Worm (Caenorhabditis elegans): ENCODE measurements around the gene frpr-5.

ce11 chrV:13562748-13563147 is 26.8 kb upstream of the frpr-5 start:
- TF ChIP-seq mep-1 (tag; optimal IDR thresholded peaks at IDR 0.05), result no peak
- TF ChIP-seq M03D4.4 (tag; optimal IDR thresholded peaks at IDR 0.05), result no peak
- TF ChIP-seq nhr-76 (tag; optimal IDR thresholded peaks at IDR 0.05), result no peak
- TF ChIP-seq pha-4 (tag; optimal IDR thresholded peaks at IDR 0.05), result no peak
- no peak for TF ChIP-seq unc-62 (GFP tag; optimal IDR thresholded peaks at IDR 0.05)
- no peak for TF ChIP-seq ztf-11 (tag; optimal IDR thresholded peaks at IDR 0.05)
- no peak for TF ChIP-seq mls-2 (tag; optimal IDR thresholded peaks at IDR 0.05)
- TF ChIP-seq tbx-8 (GFP tag; optimal IDR thresholded peaks at IDR 0.05), result no peak
- no peak for TF ChIP-seq ceh-83 (GFP tag; optimal IDR thresholded peaks at IDR 0.05)
- TF ChIP-seq nhr-28 (tag; optimal IDR thresholded peaks at IDR 0.05), result no peak
